Worm (Caenorhabditis elegans): Measurements from ENCODE around the gene C24A3.2.

Gene C24A3.2

ce11 chrX:8995527-8995946 is 1.8 kb upstream of the C24A3.2 start (continued):
- TF ChIP-seq F44E2.7 (GFP tag; IDR thresholded peaks at IDR 0.05) (no peak), zfp-3 (GFP tag; conservative IDR thresholded peaks at IDR 0.05) (no peak), ceh-62 (tag; optimal IDR thresholded peaks at IDR 0.05) (no peak), tra-1 (GFP tag; IDR thresholded peaks at IDR 0.05) (no peak), nhr-41 (GFP tag; IDR thresholded peaks at IDR 0.05) (no peak), Y75B8A.6 (GFP tag; IDR thresholded peaks at IDR 0.05) (no peak), set-16 (GFP tag; IDR thresholded peaks at IDR 0.05) (peak; percentile 82), hif-1 (tag; optimal IDR thresholded peaks at IDR 0.05) (peak in 1 of 2 experiments; percentile 8), pha-4 (GFP tag; IDR thresholded peaks at IDR 0.05) (peak; percentile 14; the same call in 1 of the 2 replicates), pha-4 (tag; optimal IDR thresholded peaks at IDR 0.05) (no peak), hmg-1.1 (GFP tag; IDR thresholded peaks at IDR 0.05) (peak; percentile 75), lim-7 (GFP tag; IDR thresholded peaks at IDR 0.05) (no peak), sdz-12 (GFP tag; optimal IDR thresholded peaks at IDR 0.05) (no peak), attf-4 (tag; optimal IDR thresholded peaks at IDR 0.05) (no peak), hlh-30 (tag; optimal IDR thresholded peaks at IDR 0.05; ENCODE audit: insufficient read depth) (no peak), daf-8 (GFP tag; IDR thresholded peaks at IDR 0.05) (no peak), lin-13 (GFP tag; optimal IDR thresholded peaks at IDR 0.05) (no peak), mxl-3 (GFP tag; optimal IDR thresholded peaks at IDR 0.05) (no peak), gei-8 (GFP tag; optimal IDR thresholded peaks at IDR 0.05) (peak; percentile 8), nhr-48 (tag; optimal IDR thresholded peaks at IDR 0.05) (no peak), ztf-11 (tag; optimal IDR thresholded peaks at IDR 0.05) (no peak), zag-1 (tag; optimal IDR thresholded peaks at IDR 0.05) (no peak), egl-27 (tag; optimal IDR thresholded peaks at IDR 0.05) (no peak), zfp-2 (tag; optimal IDR thresholded peaks at IDR 0.05) (no peak), ceh-32 (tag; optimal IDR thresholded peaks at IDR 0.05; ENCODE audit: poor library complexity) (no peak), saeg-2 (GFP tag; IDR thresholded peaks at IDR 0.05) (no peak), nhr-237 (tag; optimal IDR thresholded peaks at IDR 0.05) (no peak), nhr-77 (tag; optimal IDR thresholded peaks at IDR 0.05) (no peak), rbr-2 (tag; optimal IDR thresholded peaks at IDR 0.05) (peak; percentile 61), spr-3 (GFP tag; optimal IDR thresholded peaks at IDR 0.05) (no peak), madf-9 (GFP tag; conservative IDR thresholded peaks at IDR 0.05) (no peak), ctbp-1 (GFP tag; IDR thresholded peaks at IDR 0.05) (no peak; the same call in none of the 2 replicates), lin-39 (tag; optimal IDR thresholded peaks at IDR 0.05) (peak; percentile 14), ztf-7 (tag; optimal IDR thresholded peaks at IDR 0.05) (no peak), cey-2 (tag; optimal IDR thresholded peaks at IDR 0.05; ENCODE audit: borderline replicate concordance, insufficient read depth) (no peak), dpl-1 (GFP tag; optimal IDR thresholded peaks at IDR 0.05) (no peak), lir-3 (tag; optimal IDR thresholded peaks at IDR 0.05) (no peak), fkh-10 (GFP tag; optimal IDR thresholded peaks at IDR 0.05) (peak; percentile 40), tag-97 (GFP tag; IDR thresholded peaks at IDR 0.05) (no peak), hlh-11 (tag; optimal IDR thresholded peaks at IDR 0.05) (peak; percentile 46), ama-1 (optimal IDR thresholded peaks at IDR 0.05) (no peak), snpc-4 (tag; optimal IDR thresholded peaks at IDR 0.05) (no peak), Y105C5A.15 (GFP tag; IDR thresholded peaks at IDR 0.05) (no peak), dve-1 (tag; optimal IDR thresholded peaks at IDR 0.05; ENCODE audit: insufficient read depth) (no peak), aha-1 (tag) (peak; percentile 36), lin-38 (GFP tag; IDR thresholded peaks at IDR 0.05) (no peak), dmd-9 (GFP tag; IDR thresholded peaks at IDR 0.05) (no peak), daf-16 (GFP tag; optimal IDR thresholded peaks at IDR 0.05) (peak in 1 of 2 experiments; percentile 34), daf-16 (tag; optimal IDR thresholded peaks at IDR 0.05) (no peak), lin-1 (GFP tag; IDR thresholded peaks at IDR 0.05) (no peak), F10B5.3 (tag; optimal IDR thresholded peaks at IDR 0.05) (no peak), T20F7.1 (GFP tag; optimal IDR thresholded peaks at IDR 0.05) (no peak), mdl-1 (tag; optimal IDR thresholded peaks at IDR 0.05) (peak in 1 of 2 experiments; percentile 5)
